Fruit fly (Drosophila melanogaster) whole organism, embryonic: ENCODE results near the gene CG13893.

ENCODE experiments used
- CG10366 ChIP-seq: fragments of 200-800 bp; sonication (Bioruptor generic); IDR thresholded peaks from 2 replicates; pipeline ENCODE4 v1.3.6; 2022; ENCODE audit warnings: missing biosample characterization, missing genetic modification characterization
- CG11093 ChIP-seq: fragments of 200-800 bp; sonication (Bioruptor generic); IDR thresholded peaks from 3 replicates; pipeline ENCODE4 v1.3.6; 2022; ENCODE audit warnings: missing biosample characterization, missing genetic modification characterization
- CG14441 ChIP-seq: fragments of 200-800 bp; sonication (Bioruptor generic); IDR thresholded peaks from 2 replicates; pipeline ENCODE4 v1.3.6; 2022; ENCODE audit warnings: missing biosample characterization, missing genetic modification characterization
- CG15479 ChIP-seq: fragments of 200-800 bp; sonication (Bioruptor generic); optimal IDR thresholded peaks from 3 replicates; lab custom pipeline; 2019; ENCODE audit warnings: missing biosample characterization, mild to moderate bottlenecking, missing genetic modification characterization, moderate library complexity
- CG18476 ChIP-seq: fragments of 200-800 bp; sonication (Bioruptor generic); optimal IDR thresholded peaks from 2 replicates; lab custom pipeline; 2016; ENCODE audit warnings: missing biosample characterization, mild to moderate bottlenecking, missing genetic modification characterization
- CG18619 ChIP-seq: fragments of 200-800 bp; sonication (Bioruptor generic); optimal IDR thresholded peaks from 3 replicates; lab custom pipeline; 2017; ENCODE audit warnings: missing biosample characterization, mild to moderate bottlenecking, missing genetic modification characterization
- CG2199 ChIP-seq: fragments of 200-800 bp; sonication (Bioruptor generic); IDR thresholded peaks from 3 replicates; pipeline ENCODE4 v1.3.6; 2022; ENCODE audit warnings: missing biosample characterization, missing genetic modification characterization
- CG31388 ChIP-seq: fragments of 200-800 bp; sonication (Bioruptor generic); optimal IDR thresholded peaks from 2 replicates; lab custom pipeline; 2016; ENCODE audit warnings: missing biosample characterization, missing genetic modification characterization
- CG31441 ChIP-seq: fragments of 200-800 bp; sonication (Bioruptor generic); IDR thresholded peaks from 2 replicates; pipeline ENCODE4 v1.3.6; 2022; ENCODE audit warnings: missing biosample characterization, missing genetic modification characterization
- CG32772 ChIP-seq: fragments of 200-800 bp; sonication (Bioruptor generic); IDR thresholded peaks from 2 replicates; pipeline ENCODE4 v1.3.6; 2022; ENCODE audit warnings: missing biosample characterization, missing genetic modification characterization
- CG3838 ChIP-seq: fragments of 200-800 bp; sonication (Bioruptor generic); optimal IDR thresholded peaks from 3 replicates; lab custom pipeline; 2016; ENCODE audit warnings: missing biosample characterization, missing genetic modification characterization
- CG4820 ChIP-seq: fragments of 200-800 bp; sonication (Bioruptor generic); optimal IDR thresholded peaks from 3 replicates; lab custom pipeline; 2016; ENCODE audit warnings: missing biosample characterization, missing genetic modification characterization
- CG4854 ChIP-seq: fragments of 200-800 bp; sonication (Bioruptor generic); optimal IDR thresholded peaks from 2 replicates; lab custom pipeline; 2016; ENCODE audit warnings: missing biosample characterization, missing genetic modification characterization, inconsistent platforms
- CG7271 ChIP-seq: fragments of 200-800 bp; sonication (Bioruptor generic); optimal IDR thresholded peaks from 2 replicates; lab custom pipeline; 2018; ENCODE audit warnings: missing biosample characterization, mild to moderate bottlenecking, missing genetic modification characterization, moderate library complexity
- CG7839 ChIP-seq: fragments of 200-800 bp; sonication (Bioruptor generic); optimal IDR thresholded peaks from 3 replicates; lab custom pipeline; 2018; ENCODE audit warnings: missing biosample characterization, mild to moderate bottlenecking, missing genetic modification characterization, moderate library complexity
- CG8290 ChIP-seq, 3 experiments: fragments of 200-800 bp; sonication (Bioruptor generic); optimal IDR thresholded peaks; 2 replicates each; lab custom pipeline; 2016 to 2019; ENCODE audit warnings: missing biosample characterization in 3 of 3, missing genetic modification characterization in 3 of 3, mild to moderate bottlenecking in 2 of 3, moderate library complexity in 1 of 3
- CG9609 ChIP-seq: fragments of 200-800 bp; sonication (Bioruptor generic); optimal IDR thresholded peaks from 3 replicates; lab custom pipeline; 2016; ENCODE audit warnings: missing biosample characterization, missing genetic modification characterization
- CG9727 ChIP-seq: fragments of 200-800 bp; sonication (Bioruptor generic); optimal IDR thresholded peaks from 3 replicates; lab custom pipeline; 2017; ENCODE audit warnings: missing biosample characterization, mild to moderate bottlenecking, missing genetic modification characterization
- D19B ChIP-seq: fragments of 200-800 bp; sonication (Bioruptor generic); optimal IDR thresholded peaks from 2 replicates; lab custom pipeline; 2017; ENCODE audit warnings: missing biosample characterization, mild to moderate bottlenecking, missing genetic modification characterization
- Dek ChIP-seq: fragments of 200-800 bp; sonication (Bioruptor generic); optimal IDR thresholded peaks from 3 replicates; lab custom pipeline; 2019; ENCODE audit warnings: missing biosample characterization, mild to moderate bottlenecking, missing genetic modification characterization, moderate library complexity
- H15 ChIP-seq: fragments of 200-800 bp; sonication (Bioruptor generic); IDR thresholded peaks from 3 replicates; pipeline ENCODE4 v1.3.6; 2022; ENCODE audit warnings: missing biosample characterization, missing genetic modification characterization
- H2.0 ChIP-seq: fragments of 200-800 bp; sonication (Bioruptor generic); IDR thresholded peaks from 2 replicates; pipeline ENCODE4 v1.3.6; 2022; ENCODE audit warnings: missing biosample characterization, missing genetic modification characterization
- Hey ChIP-seq: fragments of 200-800 bp; sonication (Bioruptor generic); optimal IDR thresholded peaks from 3 replicates; lab custom pipeline; 2018; ENCODE audit warnings: missing biosample characterization, mild to moderate bottlenecking, missing genetic modification characterization
- Myb ChIP-seq: fragments of 200-800 bp; sonication (Bioruptor generic); optimal IDR thresholded peaks from 2 replicates; lab custom pipeline; 2016; ENCODE audit warnings: missing biosample characterization, missing genetic modification characterization
- Oaz ChIP-seq: fragments of 200-800 bp; sonication (Bioruptor generic); IDR thresholded peaks from 2 replicates; pipeline ENCODE4 v1.3.6; 2022; ENCODE audit warnings: missing biosample characterization, missing genetic modification characterization
- Poxn ChIP-seq: fragments of 200-800 bp; sonication (Bioruptor generic); IDR thresholded peaks from 2 replicates; pipeline ENCODE4 v1.3.6; 2022; ENCODE audit warnings: missing biosample characterization, missing genetic modification characterization
- Trl ChIP-seq, 3 experiments: fragments of >200 bp in 2 of 3; fragments of 200-800 bp in 1 of 3; sonication (Bioruptor generic) in 1 of 3; optimal IDR thresholded peaks; 2 replicates in 1 of 3; 3 replicates in 2 of 3; lab custom pipeline; 2016 to 2017; ENCODE audit warnings: missing biosample characterization in 1 of 3, missing genetic modification characterization in 1 of 3
- bcd ChIP-seq: fragments of 200-800 bp; sonication (Bioruptor generic); optimal IDR thresholded peaks from 2 replicates; lab custom pipeline; 2017; ENCODE audit warnings: missing biosample characterization, mild to moderate bottlenecking, missing genetic modification characterization
- bigmax ChIP-seq: fragments of 200-800 bp; sonication (Bioruptor generic); optimal IDR thresholded peaks from 2 replicates; lab custom pipeline; 2018; ENCODE audit warnings: missing biosample characterization, mild to moderate bottlenecking, missing genetic modification characterization
- cas ChIP-seq: fragments of 200-800 bp; sonication (Bioruptor generic); IDR thresholded peaks from 2 replicates; pipeline ENCODE4 v1.3.6; 2022; ENCODE audit warnings: missing biosample characterization, missing genetic modification characterization
- cg ChIP-seq: fragments of 200-800 bp; sonication (Bioruptor generic); optimal IDR thresholded peaks from 3 replicates; lab custom pipeline; 2019; ENCODE audit warnings: missing biosample characterization, mild to moderate bottlenecking, missing genetic modification characterization, moderate library complexity
- crc ChIP-seq: fragments of 200-800 bp; sonication (Bioruptor generic); optimal IDR thresholded peaks from 2 replicates; lab custom pipeline; 2016; ENCODE audit warnings: missing biosample characterization, missing genetic modification characterization
- danr ChIP-seq: fragments of 200-800 bp; sonication (Bioruptor generic); IDR thresholded peaks from 2 replicates; pipeline ENCODE4 v1.3.6; 2022; ENCODE audit warnings: missing biosample characterization, missing genetic modification characterization
- dati ChIP-seq: fragments of 200-800 bp; sonication (Bioruptor generic); IDR thresholded peaks from 2 replicates; pipeline ENCODE4 v1.3.6; 2022; ENCODE audit warnings: missing biosample characterization, missing genetic modification characterization
- dmrt99B ChIP-seq: fragments of 200-800 bp; sonication (Bioruptor generic); optimal IDR thresholded peaks from 2 replicates; lab custom pipeline; 2018; ENCODE audit warnings: missing biosample characterization, mild to moderate bottlenecking, missing genetic modification characterization, moderate library complexity
- fd64A ChIP-seq: fragments of 200-800 bp; sonication (Bioruptor generic); optimal IDR thresholded peaks from 3 replicates; lab custom pipeline; 2018; ENCODE audit warnings: missing biosample characterization, mild to moderate bottlenecking, missing genetic modification characterization
- ind ChIP-seq: fragments of 200-800 bp; sonication (Bioruptor generic); optimal IDR thresholded peaks from 3 replicates; lab custom pipeline; 2016; ENCODE audit warnings: missing biosample characterization, missing genetic modification characterization
- jumu ChIP-seq: fragments of 200-800 bp; sonication (Bioruptor generic); optimal IDR thresholded peaks from 3 replicates; lab custom pipeline; 2016; ENCODE audit warnings: missing biosample characterization, missing genetic modification characterization
- mirr ChIP-seq: fragments of 200-800 bp; sonication (Bioruptor generic); optimal IDR thresholded peaks from 3 replicates; lab custom pipeline; 2018; ENCODE audit warnings: missing biosample characterization, mild to moderate bottlenecking, missing genetic modification characterization
- nerfin-1 ChIP-seq: fragments of 200-800 bp; sonication (Bioruptor generic); optimal IDR thresholded peaks from 3 replicates; lab custom pipeline; 2019; ENCODE audit warnings: missing biosample characterization, mild to moderate bottlenecking, missing genetic modification characterization, moderate library complexity
- nom ChIP-seq: fragments of 200-800 bp; sonication (Bioruptor generic); optimal IDR thresholded peaks from 2 replicates; lab custom pipeline; 2017; ENCODE audit warnings: missing biosample characterization, missing genetic modification characterization, mild to moderate bottlenecking, moderate library complexity, missing genetic modification reagents
- odd ChIP-seq: fragments of 200-800 bp; sonication (Bioruptor generic); optimal IDR thresholded peaks from 2 replicates; lab custom pipeline; 2017; ENCODE audit warnings: missing biosample characterization, mild to moderate bottlenecking, missing genetic modification characterization
- onecut ChIP-seq: fragments of 200-800 bp; sonication (Bioruptor generic); IDR thresholded peaks from 2 replicates; pipeline ENCODE4 v1.3.6; 2022; ENCODE audit warnings: missing biosample characterization, missing genetic modification characterization
- rib ChIP-seq: fragments of 200-800 bp; sonication (Bioruptor generic); IDR thresholded peaks from 2 replicates; pipeline ENCODE4 v1.3.6; 2022; ENCODE audit warnings: missing biosample characterization, missing genetic modification characterization
- salm ChIP-seq: fragments of 200-800 bp; sonication (Bioruptor generic); optimal IDR thresholded peaks from 2 replicates; lab custom pipeline; 2018; ENCODE audit warnings: missing biosample characterization, mild to moderate bottlenecking, missing genetic modification characterization
- sima ChIP-seq: fragments of 200-800 bp; sonication (Bioruptor generic); optimal IDR thresholded peaks from 2 replicates; lab custom pipeline; 2016; ENCODE audit warnings: missing biosample characterization, missing genetic modification characterization
- ssp ChIP-seq: fragments of 200-800 bp; sonication (Bioruptor generic); IDR thresholded peaks from 2 replicates; pipeline ENCODE4 v1.3.6; 2022; ENCODE audit warnings: missing biosample characterization, missing genetic modification characterization
- trh ChIP-seq: fragments of 200-800 bp; sonication (Bioruptor generic); optimal IDR thresholded peaks from 2 replicates; lab custom pipeline; 2016; ENCODE audit warnings: missing biosample characterization, missing genetic modification characterization

The CG13893 gene

dm6 chr3L:589290-590281, 14.2 kb downstream of the CG13893 start (continued):
- TF ChIP-seq jumu (GFP tag; lab: Kevin White, UChicago), result peak; percentile 94
- peak; percentile 92 for TF ChIP-seq H15 (GFP tag; lab: Robert Waterston, UW)
- TF ChIP-seq Trl (optimal IDR thresholded peaks at IDR 0.05; lab: Kevin White, UChicago), result peak in 1 of 2 experiments; percentile 11
- TF ChIP-seq Trl (GFP tag; optimal IDR thresholded peaks at IDR 0.05; lab: Kevin White, UChicago), result peak; percentile 91
- peak; percentile 70 for TF ChIP-seq trh (GFP tag; lab: Kevin White, UChicago)
- peak; percentile 70 for TF ChIP-seq D19B (GFP tag; lab: Kevin White, UChicago)
- TF ChIP-seq CG8290 (GFP tag; optimal IDR thresholded peaks at IDR 0.05; lab: Kevin White, UChicago), result peak; percentile 81
- peak; percentile 25 to 98 for TF ChIP-seq CG8290 (tag; optimal IDR thresholded peaks at IDR 0.05; lab: Kevin White, UChicago)
- peak; percentile 82 for TF ChIP-seq danr (GFP tag; lab: Robert Waterston, UW)
- peak; percentile 82 for TF ChIP-seq CG31441 (GFP tag; lab: Robert Waterston, UW)
- TF ChIP-seq cas, result peak; percentile 81; the same call in 1 of the 2 replicates
- TF ChIP-seq CG9609 (GFP tag; lab: Kevin White, UChicago), result peak; percentile 93
- TF ChIP-seq CG32772 (GFP tag; lab: Robert Waterston, UW), result peak; percentile 91
- peak; percentile 89 for TF ChIP-seq CG18619
- TF ChIP-seq Hey, result peak; percentile 72
- TF ChIP-seq CG10366 (GFP tag; lab: Robert Waterston, UW), result peak; percentile 92
- no peak for TF ChIP-seq odd
- no peak for TF ChIP-seq bigmax (GFP tag; lab: Kevin White, UChicago)
- peak; percentile 74 for TF ChIP-seq sima (GFP tag; lab: Kevin White, UChicago)
- TF ChIP-seq mirr, result peak; percentile 87
- TF ChIP-seq Oaz (GFP tag; lab: Robert Waterston, UW), result peak; percentile 75
- peak; percentile 73 for TF ChIP-seq CG4854
- TF ChIP-seq nerfin-1, result peak; percentile 78
- peak; percentile 92 for TF ChIP-seq ind
- peak; percentile 81 for TF ChIP-seq CG18476
- TF ChIP-seq CG11093 (GFP tag; lab: Robert Waterston, UW), result peak; percentile 77
- TF ChIP-seq CG7839, result peak; percentile 90
- peak; percentile 82 for TF ChIP-seq salm (tag; lab: Kevin White, UChicago)
- TF ChIP-seq ssp, result peak; percentile 75
- TF ChIP-seq fd64A (GFP tag; lab: Kevin White, UChicago), result peak; percentile 77
- no peak for TF ChIP-seq CG7271 (tag; lab: Kevin White, UChicago)
- peak; percentile 80; the same call in 2 of the 3 replicates for TF ChIP-seq CG2199
- peak; percentile 88 for TF ChIP-seq Dek (tag; lab: Kevin White, UChicago)
- peak; percentile 87 for TF ChIP-seq CG4820 (GFP tag; lab: Kevin White, UChicago)
- TF ChIP-seq CG15479, result no peak
- TF ChIP-seq cg, result no peak
- TF ChIP-seq CG9727 (GFP tag; lab: Kevin White, UChicago), result peak; percentile 88
- TF ChIP-seq rib, result peak; percentile 92
- TF ChIP-seq CG31388 (GFP tag; lab: Kevin White, UChicago), result peak; percentile 8
- peak; percentile 91 for TF ChIP-seq bcd (GFP tag; lab: Kevin White, UChicago)
- TF ChIP-seq CG3838 (GFP tag; lab: Kevin White, UChicago), result peak; percentile 58
- peak; percentile 82 for TF ChIP-seq Myb
- TF ChIP-seq crc (GFP tag; lab: Kevin White, UChicago), result peak; percentile 78
- peak; percentile 92 for TF ChIP-seq H2.0 (GFP tag; lab: Robert Waterston, UW)
- TF ChIP-seq nom, result peak; percentile 84
- peak; percentile 88 for TF ChIP-seq dmrt99B (tag; lab: Kevin White, UChicago)
- TF ChIP-seq CG14441 (GFP tag; lab: Robert Waterston, UW), result peak; percentile 91
- peak; percentile 88 for TF ChIP-seq onecut (GFP tag; lab: Robert Waterston, UW)
- peak; percentile 83 for TF ChIP-seq dati
- peak; percentile 75 for TF ChIP-seq Poxn (GFP tag; lab: Robert Waterston, UW)
